Worm (Caenorhabditis elegans) whole organism, young adult: ENCODE measurements around the gene F20A1.2.

ENCODE experiments used
- B0035.1 ChIP-seq: sonication (generic microtip); optimal IDR thresholded peaks from 2 replicates; lab custom pipeline; 2016; ENCODE audit warnings: missing genetic modification characterization, mild to moderate bottlenecking, missing compliant biosample characterization, missing genotype, missing genetic modification reagents
- C17E4.6 ChIP-seq: fragments of 200-800 bp; sonication (Bioruptor generic); IDR thresholded peaks from 2 replicates; pipeline ENCODE4 v1.3.6; 2022; ENCODE audit warnings: missing genetic modification reagents, missing genetic modification characterization, missing compliant biosample characterization
- F23B12.7 ChIP-seq: sonication (generic microtip); optimal IDR thresholded peaks from 2 replicates; lab custom pipeline; 2017; ENCODE audit warnings: missing genetic modification characterization, mild to moderate bottlenecking, missing compliant biosample characterization, antibody characterized with exemption, moderate library complexity; ENCODE audit not compliant: insufficient read depth
- F39B2.1 ChIP-seq: fragments of 200-800 bp; sonication (Bioruptor generic); IDR thresholded peaks from 2 replicates; pipeline ENCODE4 v1.3.6; 2022; ENCODE audit warnings: missing genetic modification reagents, missing genetic modification characterization, missing compliant biosample characterization
- K11D2.4 ChIP-seq: fragments of 200-800 bp; sonication (Bioruptor generic); IDR thresholded peaks from 2 replicates; pipeline ENCODE4 v1.3.6; 2022; ENCODE audit warnings: missing genetic modification reagents, missing genetic modification characterization, missing compliant biosample characterization
- K12H6.12 ChIP-seq: fragments of 200-800 bp; sonication (Bioruptor generic); optimal IDR thresholded peaks from 2 replicates; lab custom pipeline; 2018; ENCODE audit warnings: mild to moderate bottlenecking, missing genetic modification characterization, missing compliant biosample characterization
- Y56A3A.18 ChIP-seq: fragments of 200-800 bp; sonication (Bioruptor generic); IDR thresholded peaks from 2 replicates; pipeline ENCODE4 v1.3.6; 2022; ENCODE audit warnings: missing genetic modification reagents, missing genetic modification characterization, missing compliant biosample characterization
- ZK185.1 ChIP-seq: sonication (generic microtip); optimal IDR thresholded peaks from 2 replicates; lab custom pipeline; 2016; ENCODE audit warnings: mild to moderate bottlenecking, missing genetic modification characterization, missing compliant biosample characterization; ENCODE audit not compliant: poor library complexity, severe bottlenecking
- athp-1 ChIP-seq: sonication (generic microtip); optimal IDR thresholded peaks from 2 replicates; lab custom pipeline; 2017; ENCODE audit warnings: mild to moderate bottlenecking, missing genetic modification characterization, missing compliant biosample characterization
- attf-3 ChIP-seq: fragments of 200-800 bp; sonication (Bioruptor generic); conservative IDR thresholded peaks from 2 replicates; pipeline ENCODE4 v1.3.6; 2022; ENCODE audit warnings: missing genetic modification reagents, missing genetic modification characterization, missing compliant biosample characterization
- attf-5 ChIP-seq: fragments of 200-800 bp; sonication (Bioruptor generic); optimal IDR thresholded peaks from 2 replicates; lab custom pipeline; 2018; ENCODE audit warnings: mild to moderate bottlenecking, missing genetic modification characterization, missing compliant biosample characterization
- cebp-1 ChIP-seq, 2 experiments: fragments of 200-800 bp in 1 of 2; sonication (Bioruptor generic) in 1 of 2; sonication (generic microtip) in 1 of 2; IDR thresholded peaks in 1 of 2; optimal IDR thresholded peaks in 1 of 2; 2 replicates each; pipeline versions ENCODE4 v1.3.6 to Lab custom; 2017 to 2022; ENCODE audit warnings: missing compliant biosample characterization in 2 of 2, missing genetic modification characterization in 2 of 2, mild to moderate bottlenecking in 1 of 2, missing genetic modification reagents in 1 of 2, moderate library complexity in 1 of 2
- ceh-100 ChIP-seq: fragments of 200-800 bp; sonication (Bioruptor generic); IDR thresholded peaks from 2 replicates; pipeline ENCODE4 v1.3.6; 2022; ENCODE audit warnings: missing genetic modification reagents, missing genetic modification characterization, missing compliant biosample characterization
- ceh-27 ChIP-seq: fragments of 200-800 bp; sonication (Bioruptor generic); optimal IDR thresholded peaks from 2 replicates; lab custom pipeline; 2018; ENCODE audit warnings: mild to moderate bottlenecking, missing genetic modification characterization, moderate library complexity, missing compliant biosample characterization
- ceh-40 ChIP-seq: fragments of 200-800 bp; sonication (Bioruptor generic); IDR thresholded peaks from 2 replicates; pipeline ENCODE4 v1.3.6; 2022; ENCODE audit warnings: missing genetic modification characterization, missing compliant biosample characterization
- dox-1 ChIP-seq: fragments of 200-800 bp; sonication (Bioruptor generic); IDR thresholded peaks from 2 replicates; pipeline ENCODE4 v1.3.6; 2022; ENCODE audit warnings: missing genetic modification reagents, missing genetic modification characterization, missing compliant biosample characterization
- dpl-1 ChIP-seq: fragments of 150-350 bp; optimal IDR thresholded peaks from 2 replicates; lab custom pipeline; 2014; ENCODE audit warnings: missing biosample characterization, missing genetic modification reagents, missing genetic modification characterization
- efl-1 ChIP-seq: fragments of 150-350 bp; optimal IDR thresholded peaks from 2 replicates; lab custom pipeline; 2014; ENCODE audit warnings: missing biosample characterization, missing genetic modification reagents, missing genetic modification characterization
- egl-18 ChIP-seq: fragments of 200-800 bp; sonication (Bioruptor generic); IDR thresholded peaks from 2 replicates; pipeline ENCODE4 v1.3.6; 2022; ENCODE audit warnings: missing genetic modification reagents, missing genetic modification characterization, missing compliant biosample characterization
- egrh-3 ChIP-seq: fragments of 200-800 bp; sonication (Bioruptor generic); IDR thresholded peaks from 2 replicates; pipeline ENCODE4 v1.3.6; 2022; ENCODE audit warnings: missing genetic modification reagents, missing genetic modification characterization, missing compliant biosample characterization
- him-1 ChIP-seq: sonication (generic microtip); optimal IDR thresholded peaks from 2 replicates; lab custom pipeline; 2016; ENCODE audit warnings: missing genotype, missing genetic modification reagents, missing genetic modification characterization, missing compliant biosample characterization
- hlh-12 ChIP-seq: sonication (generic microtip); optimal IDR thresholded peaks from 2 replicates; lab custom pipeline; 2016; ENCODE audit warnings: missing genetic modification characterization, missing compliant biosample characterization
- lin-35 ChIP-seq, 3 experiments: fragments of 150-350 bp in 2 of 3; sonication (generic microtip) in 1 of 3; optimal IDR thresholded peaks; 2 replicates each; lab custom pipeline; 2014 to 2018; ENCODE audit warnings: missing biosample characterization in 3 of 3, missing genetic modification characterization in 3 of 3, missing genetic modification reagents in 3 of 3
- lin-54 ChIP-seq: fragments of 200-800 bp; sonication (Bioruptor generic); optimal IDR thresholded peaks from 2 replicates; lab custom pipeline; 2018; ENCODE audit warnings: mild to moderate bottlenecking, missing genetic modification characterization, missing compliant biosample characterization
- lsl-1 ChIP-seq: fragments of 200-800 bp; sonication (Bioruptor generic); optimal IDR thresholded peaks from 2 replicates; lab custom pipeline; 2018; ENCODE audit warnings: mild to moderate bottlenecking, missing genetic modification characterization, moderate library complexity, missing compliant biosample characterization
- madf-10 ChIP-seq: sonication (generic microtip); optimal IDR thresholded peaks from 2 replicates; lab custom pipeline; 2016; ENCODE audit warnings: mild to moderate bottlenecking, missing genetic modification characterization, missing compliant biosample characterization
- madf-6 ChIP-seq: fragments of 200-800 bp; sonication (Bioruptor generic); IDR thresholded peaks from 2 replicates; pipeline ENCODE4 v1.3.6; 2022; ENCODE audit warnings: missing genetic modification reagents, missing genetic modification characterization, missing compliant biosample characterization
- mcd-1 ChIP-seq: fragments of 200-800 bp; sonication (Bioruptor generic); IDR thresholded peaks from 2 replicates; pipeline ENCODE4 v1.3.6; 2022; ENCODE audit warnings: missing genetic modification reagents, missing genetic modification characterization, missing compliant biosample characterization
- rec-8 ChIP-seq, 2 experiments: sonication (generic microtip); optimal IDR thresholded peaks; 2 replicates each; lab custom pipeline; 2016; ENCODE audit warnings: mild to moderate bottlenecking in 2 of 2, missing genetic modification characterization in 2 of 2, missing genetic modification reagents in 2 of 2, missing genotype in 2 of 2, missing biosample characterization in 1 of 2, missing compliant biosample characterization in 1 of 2, moderate library complexity in 1 of 2
- snpc-4 ChIP-seq, 5 experiments: fragments of 150-350 bp in 1 of 5; sonication (generic microtip) in 4 of 5; optimal IDR thresholded peaks; 2 replicates each; lab custom pipeline; 2014 to 2018; ENCODE audit warnings: missing genetic modification characterization in 5 of 5, missing biosample characterization in 3 of 5, antibody characterized with exemption in 2 of 5, mild to moderate bottlenecking in 2 of 5, missing compliant biosample characterization in 2 of 5, missing genotype in 2 of 5, moderate library complexity in 2 of 5, missing genetic modification reagents in 1 of 5
- tbp1 ChIP-seq: fragments of 200-800 bp; sonication (Bioruptor generic); optimal IDR thresholded peaks from 2 replicates; lab custom pipeline; 2018; ENCODE audit warnings: mild to moderate bottlenecking, missing genetic modification characterization, missing compliant biosample characterization
- unc-130 ChIP-seq: sonication (generic microtip); optimal IDR thresholded peaks from 2 replicates; lab custom pipeline; 2016; ENCODE audit warnings: missing genetic modification reagents, missing genetic modification characterization, missing compliant biosample characterization
- ztf-18 ChIP-seq: sonication (generic microtip); optimal IDR thresholded peaks from 2 replicates; lab custom pipeline; 2016; ENCODE audit warnings: missing genotype, mild to moderate bottlenecking, missing genetic modification characterization, missing compliant biosample characterization
- ztf-26 ChIP-seq: sonication (generic microtip); optimal IDR thresholded peaks from 2 replicates; lab custom pipeline; 2017; ENCODE audit warnings: missing genetic modification characterization, missing compliant biosample characterization

Gene F20A1.2

DNA sequence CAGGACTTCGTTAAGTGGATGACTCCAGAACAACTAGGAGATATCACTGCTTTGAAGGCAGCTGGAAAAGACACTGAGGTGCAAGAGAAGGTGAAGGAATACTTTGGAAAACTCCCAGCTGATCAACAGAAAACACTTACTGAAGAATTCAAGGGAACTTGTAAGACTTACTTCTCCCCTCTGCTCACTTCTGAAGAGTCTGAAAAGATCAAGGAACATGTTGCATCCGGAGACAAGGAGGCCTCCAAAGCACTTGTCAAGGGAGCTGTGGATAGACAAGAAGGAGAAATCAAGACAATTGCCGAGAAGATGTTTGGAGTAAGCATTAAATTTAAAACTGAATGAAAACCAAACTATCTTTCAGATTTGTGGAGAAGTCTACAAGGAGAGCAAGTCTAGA is 33.3 kb downstream of the F20A1.2 start (continued):
- TF ChIP-seq hlh-12 (tag; lab: Kevin White, UChicago) = no peak

DNA sequence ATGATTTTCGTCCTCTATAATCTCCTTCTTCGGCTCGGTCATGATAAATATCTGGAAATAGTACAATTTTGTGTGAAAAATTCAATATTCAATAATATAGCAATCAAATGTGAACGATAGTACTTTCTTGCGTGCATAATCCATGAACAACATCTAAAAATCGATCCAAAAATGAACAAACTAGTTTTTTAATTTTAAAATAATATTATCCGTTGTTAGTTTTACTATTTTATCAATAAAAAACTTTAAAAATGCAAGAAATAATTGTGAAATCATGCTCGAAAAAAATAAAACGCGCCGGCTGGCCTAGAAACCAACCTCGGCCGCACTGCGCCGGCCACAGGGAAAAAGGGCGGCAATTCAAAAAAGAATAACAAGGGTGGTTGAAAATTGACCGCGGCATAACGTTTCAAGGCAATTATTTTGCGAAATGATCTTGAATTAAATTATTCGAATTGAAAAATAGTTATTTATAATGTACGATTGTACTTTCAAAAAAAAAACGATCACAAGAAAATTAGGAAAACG is 38.6 kb downstream of the F20A1.2 start, which contains the start of gene mys-1:
mys-1 (minus strand) TSS at position 51 of the 528 bp plus-strand sequence.
- TF ChIP-seq lin-54 (GFP tag; lab: Kevin White, UChicago) (peak; percentile 99), egl-18 (GFP tag; lab: Robert Waterston, UW) (no peak), ceh-100 (GFP tag; lab: Robert Waterston, UW) (no peak), unc-130 (GFP tag; lab: Kevin White, UChicago) (peak; percentile 56), lsl-1 (GFP tag; lab: Kevin White, UChicago) (peak; percentile 16), F39B2.1 (GFP tag; lab: Robert Waterston, UW) (no peak), efl-1 (GFP tag; lab: Kevin White, UChicago) (peak; percentile 79), tbp1 (GFP tag; lab: Kevin White, UChicago) (peak; percentile 14), ztf-26 (no peak), C17E4.6 (GFP tag; lab: Robert Waterston, UW) (no peak), egrh-3 (GFP tag; lab: Robert Waterston, UW) (peak; percentile 6; the same call in 1 of the 2 replicates), lin-35 (GFP tag; optimal IDR thresholded peaks at IDR 0.05; lab: Kevin White, UChicago) (peak in 2 of 3 experiments; percentile 45 to 92), Y56A3A.18 (GFP tag; lab: Robert Waterston, UW) (no peak), dox-1 (peak; percentile 51; the same call in 1 of the 2 replicates), ceh-40 (GFP tag; lab: Robert Waterston, UW) (no peak), athp-1 (tag; lab: Kevin White, UChicago) (no peak), attf-5 (GFP tag; lab: Kevin White, UChicago) (peak; percentile 17), snpc-4 (GFP tag; optimal IDR thresholded peaks at IDR 0.05; lab: Kevin White, UChicago) (peak; percentile 42), snpc-4 (tag; optimal IDR thresholded peaks at IDR 0.05; lab: Kevin White, UChicago) (peak in 1 of 4 experiments; percentile 7), dpl-1 (peak; percentile 86), rec-8 (tag; optimal IDR thresholded peaks at IDR 0.05; lab: Kevin White, UChicago) (peak in 1 of 2 experiments; percentile 16), madf-10 (tag; lab: Kevin White, UChicago) (peak; percentile 11), mcd-1 (peak; percentile 66), F23B12.7 (tag; lab: Kevin White, UChicago) (peak; percentile 26), K12H6.12 (tag; lab: Kevin White, UChicago) (peak; percentile 10), attf-3 (GFP tag; lab: Robert Waterston, UW) (0 out of 2 replicates have a peak, but pooled peaks have one; percentile 42), ceh-27 (GFP tag; lab: Kevin White, UChicago) (peak; percentile 13), ZK185.1 (tag; lab: Kevin White, UChicago) (peak; percentile 61), madf-6 (GFP tag; lab: Robert Waterston, UW) (peak; percentile 49), him-1 (tag; lab: Kevin White, UChicago) (peak; percentile 9), B0035.1 (no peak), K11D2.4 (GFP tag; lab: Robert Waterston, UW) (0 out of 2 replicates have a peak, but pooled peaks have one; percentile 27), ztf-18 (tag; lab: Kevin White, UChicago) (peak; percentile 32), cebp-1 (GFP tag; IDR thresholded peaks at IDR 0.05; lab: Robert Waterston, UW) (no peak), cebp-1 (tag; optimal IDR thresholded peaks at IDR 0.05; lab: Kevin White, UChicago) (peak; percentile 70)
